Worm (Caenorhabditis elegans): Measurements from ENCODE around the gene poml-1.
A peak's percentile ranks its signal among the peaks of the same experiment; 100 is the strongest.

poml-1 gene

DNA sequence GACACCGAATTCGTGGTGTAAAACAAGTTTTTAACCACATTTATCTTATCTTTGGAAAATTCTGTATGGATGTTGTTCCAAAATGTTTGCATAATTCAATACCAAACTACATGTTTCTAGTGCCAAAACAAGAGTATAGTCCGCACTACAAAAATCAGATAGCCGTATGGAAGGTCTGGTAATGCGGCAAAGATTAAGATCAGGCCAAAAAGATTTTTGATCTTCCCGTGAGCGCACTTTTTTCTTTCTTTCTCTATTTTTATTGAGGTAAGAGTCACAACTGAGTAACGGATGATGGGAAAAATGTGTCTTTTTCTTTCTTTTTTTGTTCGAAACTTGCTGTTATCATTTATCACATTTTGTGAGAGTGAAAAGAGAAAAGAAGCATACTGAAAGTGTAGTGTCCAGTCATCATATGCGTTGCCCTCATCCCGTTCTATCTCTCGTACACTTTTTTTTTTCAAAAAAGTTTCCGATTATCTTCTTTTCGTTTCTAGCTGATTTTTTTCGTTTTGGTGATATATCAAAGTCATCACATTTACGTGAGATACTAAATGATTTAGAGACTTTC is 21.9 kb upstream of the poml-1 start (continued):
- TF ChIP-seq C34B4.2 (tag; optimal IDR thresholded peaks at IDR 0.05): no peak

DNA sequence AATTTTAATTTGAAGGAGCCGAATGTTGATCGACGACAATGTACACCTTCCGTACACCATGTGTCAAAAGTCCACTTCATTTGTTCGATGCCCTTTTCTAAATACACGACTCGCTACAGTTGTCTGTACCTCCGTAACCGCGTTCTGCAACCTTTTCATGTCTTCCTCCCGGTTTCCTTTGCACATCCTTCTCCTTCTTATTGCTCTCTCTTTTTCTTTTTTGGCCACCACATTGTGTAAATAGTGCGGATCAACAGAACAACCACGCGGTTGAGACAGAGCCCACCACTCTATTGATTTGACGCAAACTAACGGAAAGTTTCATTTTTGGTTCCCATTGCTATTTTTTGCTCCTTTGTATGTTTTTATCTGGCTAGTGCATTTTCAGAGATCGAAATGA is 20.6 kb upstream of the poml-1 start:
- TF ChIP-seq mdl-1 (tag; optimal IDR thresholded peaks at IDR 0.05) (peak in 1 of 2 experiments; percentile 32), nhr-28 (tag; optimal IDR thresholded peaks at IDR 0.05) (no peak), nhr-71 (tag; optimal IDR thresholded peaks at IDR 0.05) (peak; percentile 26), nhr-77 (tag; optimal IDR thresholded peaks at IDR 0.05) (peak; percentile 35), lin-14 (GFP tag; optimal IDR thresholded peaks at IDR 0.05) (peak; percentile 52)

DNA sequence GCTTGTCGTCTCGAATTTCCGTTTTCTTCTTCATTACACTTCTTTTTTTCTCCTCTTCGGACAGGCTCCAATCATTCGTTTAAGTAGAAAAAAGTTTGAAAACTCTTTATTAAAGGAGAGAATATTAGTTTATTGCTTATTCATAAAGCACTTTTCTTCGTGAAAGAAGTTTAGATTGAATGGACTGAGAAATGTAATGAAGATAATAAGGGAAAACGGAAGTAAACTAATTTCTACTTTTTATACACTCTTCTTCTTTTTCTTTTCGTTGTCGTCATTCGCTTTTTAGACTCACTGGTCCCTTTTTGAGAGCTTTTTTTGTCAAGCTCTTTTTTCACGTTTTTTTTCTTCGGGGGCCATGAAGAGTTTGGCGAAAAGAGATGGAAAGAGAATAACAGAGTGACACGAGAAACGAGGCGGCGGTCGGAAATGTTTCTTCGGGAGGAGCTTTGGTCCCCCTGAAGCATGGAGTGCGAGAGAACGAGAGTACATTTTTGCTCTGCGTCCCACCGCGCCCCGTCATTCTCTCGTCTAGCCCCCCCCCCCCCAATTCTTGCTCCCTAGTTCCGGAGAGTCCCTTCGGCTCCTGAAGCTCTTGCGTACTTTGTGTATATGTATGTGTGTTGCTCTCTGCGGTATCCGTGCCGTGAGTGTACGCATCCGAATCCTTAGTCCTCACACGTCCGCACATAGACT is 16.6 kb upstream of the poml-1 start:
- TF ChIP-seq sptf-1 (tag; optimal IDR thresholded peaks at IDR 0.05) (no peak), fos-1 (tag; optimal IDR thresholded peaks at IDR 0.05) (no peak), nhr-20 (tag; optimal IDR thresholded peaks at IDR 0.05) (no peak), nhr-84 (tag; optimal IDR thresholded peaks at IDR 0.05) (no peak), dpl-1 (GFP tag; optimal IDR thresholded peaks at IDR 0.05) (no peak), nhr-19 (GFP tag; conservative IDR thresholded peaks at IDR 0.05) (peak; percentile 55), tlp-1 (tag; optimal IDR thresholded peaks at IDR 0.05) (no peak), egl-13 (tag; optimal IDR thresholded peaks at IDR 0.05) (peak; percentile 16), nhr-77 (tag; optimal IDR thresholded peaks at IDR 0.05) (no peak), mep-1 (tag; optimal IDR thresholded peaks at IDR 0.05) (peak; percentile 14), ceh-88 (GFP tag; IDR thresholded peaks at IDR 0.05) (no peak), F16B12.6 (tag; optimal IDR thresholded peaks at IDR 0.05) (no peak), ceh-90 (tag; optimal IDR thresholded peaks at IDR 0.05) (no peak), hpl-2 (GFP tag; optimal IDR thresholded peaks at IDR 0.05) (no peak), aly-2 (tag; optimal IDR thresholded peaks at IDR 0.05) (no peak), pqm-1 (tag; optimal IDR thresholded peaks at IDR 0.05) (no peak), efl-1 (optimal IDR thresholded peaks at IDR 0.05) (no peak), efl-1 (GFP tag; optimal IDR thresholded peaks at IDR 0.05 in 1 of 2) (peak in 1 of 2 experiments; percentile 38), Y116A8C.19 (tag; optimal IDR thresholded peaks at IDR 0.05; ENCODE audit: borderline replicate concordance) (no peak), C04F5.9 (tag; optimal IDR thresholded peaks at IDR 0.05) (no peak), ceh-82 (tag; optimal IDR thresholded peaks at IDR 0.05) (peak; percentile 13 to 27 (median 21)), ztf-11 (tag; optimal IDR thresholded peaks at IDR 0.05) (no peak), mab-9 (GFP tag; IDR thresholded peaks at IDR 0.05) (peak; percentile 54; the same call in 1 of the 2 replicates), snpc-4 (tag; optimal IDR thresholded peaks at IDR 0.05) (no peak), fkh-8 (tag; optimal IDR thresholded peaks at IDR 0.05) (peak; percentile 76), unc-62 (GFP tag; optimal IDR thresholded peaks at IDR 0.05) (no peak), lin-35 (GFP tag; optimal IDR thresholded peaks at IDR 0.05) (peak in 1 of 2 experiments; percentile 13), lin-15B (tag; optimal IDR thresholded peaks at IDR 0.05) (no peak), lin-39 (tag; optimal IDR thresholded peaks at IDR 0.05) (peak; percentile 10), lin-14 (GFP tag; optimal IDR thresholded peaks at IDR 0.05) (peak; percentile 96), mdl-1 (tag; optimal IDR thresholded peaks at IDR 0.05) (no peak), zip-4 (GFP tag; optimal IDR thresholded peaks at IDR 0.05) (no peak), dsc-1 (tag; optimal IDR thresholded peaks at IDR 0.05) (peak; percentile 47), mef-2 (tag; optimal IDR thresholded peaks at IDR 0.05) (no peak), elt-3 (tag; optimal IDR thresholded peaks at IDR 0.05) (no peak), tbx-2 (tag; optimal IDR thresholded peaks at IDR 0.05) (peak; percentile 69), efl-3 (GFP tag; optimal IDR thresholded peaks at IDR 0.05) (no peak), rnt-1 (tag; optimal IDR thresholded peaks at IDR 0.05) (peak; percentile 36), nhr-12 (tag; optimal IDR thresholded peaks at IDR 0.05) (no peak), ceh-63 (GFP tag; optimal IDR thresholded peaks at IDR 0.05) (peak; percentile 28), zag-1 (tag; optimal IDR thresholded peaks at IDR 0.05) (peak; percentile 33), skn-1 (tag; optimal IDR thresholded peaks at IDR 0.05) (peak; percentile 44), vab-15 (tag; optimal IDR thresholded peaks at IDR 0.05) (no peak), sox-4 (tag; optimal IDR thresholded peaks at IDR 0.05) (no peak), hlh-4 (tag; optimal IDR thresholded peaks at IDR 0.05) (no peak)
